Worm (Caenorhabditis elegans) whole organism, L1 larva: Measurements from ENCODE around the gene ZC395.11.

Experiments
- C34B4.2 ChIP-seq: sonication (generic microtip); optimal IDR thresholded peaks from 2 replicates; lab custom pipeline; 2017; ENCODE audit warnings: mild to moderate bottlenecking, missing genetic modification characterization, missing compliant biosample characterization
- ama-1 ChIP-seq: fragments of 150-350 bp; optimal IDR thresholded peaks from 2 replicates; lab custom pipeline; 2014
- elt-3 ChIP-seq, 6 experiments: fragments of 150-350 bp in 1 of 6; sonication (generic microtip); optimal IDR thresholded peaks; 2 replicates each; lab custom pipeline; 2017 to 2018; ENCODE audit warnings: missing biosample characterization in 6 of 6, missing genetic modification characterization in 6 of 6, inconsistent platforms in 1 of 6
- hlh-4 ChIP-seq: sonication (generic microtip); optimal IDR thresholded peaks from 2 replicates; lab custom pipeline; 2016; ENCODE audit warnings: mild to moderate bottlenecking, missing genetic modification characterization, missing compliant biosample characterization
- lin-13 ChIP-seq: fragments of 150-350 bp; optimal IDR thresholded peaks from 2 replicates; lab custom pipeline; 2014; ENCODE audit warnings: missing biosample characterization, missing genetic modification reagents, missing genetic modification characterization
- lin-39 ChIP-seq: fragments of 150-350 bp; optimal IDR thresholded peaks from 2 replicates; lab custom pipeline; 2014; ENCODE audit warnings: missing biosample characterization, missing genetic modification reagents, missing genetic modification characterization
- nhr-12 ChIP-seq: sonication (generic microtip); optimal IDR thresholded peaks from 2 replicates; lab custom pipeline; 2017; ENCODE audit warnings: missing biosample characterization, missing genetic modification characterization
- nhr-19 ChIP-seq: fragments of 200-800 bp; sonication (Bioruptor generic); conservative IDR thresholded peaks from 2 replicates; pipeline ENCODE4 v1.3.6; 2022; ENCODE audit warnings: missing genetic modification characterization, missing compliant biosample characterization
- nhr-47 ChIP-seq: sonication (generic microtip); optimal IDR thresholded peaks from 2 replicates; lab custom pipeline; 2016; ENCODE audit warnings: mild to moderate bottlenecking, missing genetic modification characterization, moderate library complexity, missing compliant biosample characterization
- nhr-71 ChIP-seq: sonication (generic microtip); optimal IDR thresholded peaks from 2 replicates; lab custom pipeline; 2016; ENCODE audit warnings: mild to moderate bottlenecking, missing genetic modification characterization, moderate library complexity, missing compliant biosample characterization
- nhr-77 ChIP-seq: fragments of 150-350 bp; optimal IDR thresholded peaks from 2 replicates; lab custom pipeline; 2014; ENCODE audit warnings: missing biosample characterization, missing genetic modification characterization
- skn-1 ChIP-seq: fragments of 150-350 bp; optimal IDR thresholded peaks from 2 replicates; lab custom pipeline; 2014; ENCODE audit warnings: missing biosample characterization, missing genetic modification characterization
- unc-130 ChIP-seq: fragments of 150-350 bp; optimal IDR thresholded peaks from 2 replicates; lab custom pipeline; 2017; ENCODE audit warnings: missing biosample characterization, missing genetic modification characterization, inconsistent platforms

DNA sequence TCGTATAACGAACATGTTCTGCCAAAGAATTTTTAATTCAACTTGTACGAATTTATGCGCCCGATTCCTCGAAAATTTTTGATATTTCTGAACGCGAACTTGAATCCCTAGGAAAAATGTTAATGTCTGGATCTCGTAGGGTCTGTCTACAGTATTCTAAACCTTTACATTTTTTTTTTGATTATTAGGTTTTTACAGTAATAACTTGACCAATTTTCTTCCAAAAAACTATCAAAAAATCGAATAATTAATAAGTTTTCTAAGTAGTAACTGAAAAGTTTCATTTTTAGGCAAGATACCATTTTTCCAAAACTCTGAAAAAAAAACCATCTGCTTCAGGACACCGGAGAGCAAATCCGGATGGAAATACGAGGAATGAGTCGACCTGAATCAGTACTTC lies 8.2 kb upstream of the ZC395.11 start:
- TF ChIP-seq unc-130 (tag; lab: Kevin White, UChicago) (no peak), C34B4.2 (tag; lab: Kevin White, UChicago) (no peak), nhr-19 (GFP tag; lab: Robert Waterston, UW) (no peak), nhr-47 (tag; lab: Kevin White, UChicago) (no peak), nhr-77 (tag; lab: Kevin White, UChicago) (no peak), nhr-71 (tag; lab: Kevin White, UChicago) (no peak), hlh-4 (tag; lab: Kevin White, UChicago) (no peak), ama-1 (lab: Kevin White, UChicago) (no peak), nhr-12 (no peak), lin-39 (no peak), skn-1 (no peak), lin-13 (GFP tag; lab: Kevin White, UChicago) (no peak), elt-3 (tag; optimal IDR thresholded peaks at IDR 0.05; lab: Kevin White, UChicago) (no peak)
